Worm (Caenorhabditis elegans) whole organism, early embryonic: ENCODE data around the gene Y69A2AR.28.
A peak's percentile ranks its signal among the peaks of the same experiment; 100 is the strongest.

Source experiments
- B0310.2 ChIP-seq: sonication (generic microtip); optimal IDR thresholded peaks from 2 replicates; lab custom pipeline; 2016; ENCODE audit warnings: mild to moderate bottlenecking, missing genetic modification characterization, missing compliant biosample characterization
- F13C5.2 ChIP-seq: sonication (generic microtip); optimal IDR thresholded peaks from 2 replicates; lab custom pipeline; 2017; ENCODE audit warnings: mild to moderate bottlenecking, missing genetic modification characterization, inconsistent platforms, missing compliant biosample characterization
- aly-1 ChIP-seq: sonication (generic microtip); optimal IDR thresholded peaks from 2 replicates; lab custom pipeline; 2016; ENCODE audit warnings: missing genetic modification characterization, missing compliant biosample characterization
- ama-1 ChIP-seq: fragments of 150-350 bp; optimal IDR thresholded peaks from 2 replicates; lab custom pipeline; 2014
- ceh-13 ChIP-seq: fragments of 200-800 bp; sonication (Bioruptor generic); optimal IDR thresholded peaks from 2 replicates; lab custom pipeline; 2018; ENCODE audit warnings: mild to moderate bottlenecking, missing genetic modification characterization, missing compliant biosample characterization
- ceh-36 ChIP-seq: sonication (generic microtip); optimal IDR thresholded peaks from 2 replicates; lab custom pipeline; 2016; ENCODE audit warnings: missing genetic modification characterization, inconsistent platforms, missing compliant biosample characterization
- ets-7 ChIP-seq: sonication (generic microtip); optimal IDR thresholded peaks from 2 replicates; lab custom pipeline; 2016; ENCODE audit warnings: missing genotype, missing genetic modification characterization, missing compliant biosample characterization
- flt-1 ChIP-seq: fragments of 200-800 bp; sonication (Bioruptor generic); IDR thresholded peaks from 2 replicates; pipeline ENCODE4 v1.3.6; 2022; ENCODE audit warnings: missing genetic modification characterization, missing compliant biosample characterization
- hmbx-1 ChIP-seq: sonication (generic microtip); optimal IDR thresholded peaks from 2 replicates; lab custom pipeline; 2016; ENCODE audit warnings: mild to moderate bottlenecking, missing genetic modification characterization, missing compliant biosample characterization
- hmg-4 ChIP-seq: fragments of 200-800 bp; sonication (Bioruptor generic); optimal IDR thresholded peaks from 2 replicates; lab custom pipeline; 2018; ENCODE audit warnings: mild to moderate bottlenecking, missing genetic modification characterization, missing compliant biosample characterization
- hnd-1 ChIP-seq: sonication (generic microtip); optimal IDR thresholded peaks from 2 replicates; lab custom pipeline; 2016; ENCODE audit warnings: missing genetic modification characterization, missing compliant biosample characterization
- pes-1 ChIP-seq: fragments of 200-800 bp; sonication (Bioruptor generic); IDR thresholded peaks from 2 replicates; pipeline ENCODE4 v1.3.6; 2022; ENCODE audit warnings: missing genetic modification reagents, missing genetic modification characterization, missing compliant biosample characterization
- scrt-1 ChIP-seq: fragments of 200-800 bp; sonication (Bioruptor generic); IDR thresholded peaks from 2 replicates; pipeline ENCODE4 v1.3.6; 2022; ENCODE audit warnings: missing genetic modification characterization, missing compliant biosample characterization
- sea-1 ChIP-seq: fragments of 200-800 bp; sonication (Bioruptor generic); conservative IDR thresholded peaks from 2 replicates; pipeline ENCODE4 v1.3.6; 2022; ENCODE audit warnings: missing genetic modification characterization, missing compliant biosample characterization
- tbx-11 ChIP-seq: fragments of 200-800 bp; sonication (Bioruptor generic); IDR thresholded peaks from 2 replicates; pipeline ENCODE4 v1.3.6; 2022; ENCODE audit warnings: missing genetic modification characterization, missing compliant biosample characterization
- tbx-37 ChIP-seq: fragments of 200-800 bp; sonication (Bioruptor generic); conservative IDR thresholded peaks from 2 replicates; pipeline ENCODE4 v1.3.6; 2022; ENCODE audit warnings: missing genetic modification reagents, missing genetic modification characterization, missing compliant biosample characterization
- tra-4 ChIP-seq: sonication (generic microtip); optimal IDR thresholded peaks from 2 replicates; lab custom pipeline; 2017; ENCODE audit warnings: missing genetic modification characterization, missing compliant biosample characterization

The Y69A2AR.28 gene

ce11 chrIV:2613754-2614244 lies 938 bp upstream of the Y69A2AR.28 start, which contains the start of gene daao-1:
daao-1 (plus strand) TSS chrIV:2614194.
- TF ChIP-seq sea-1 = no peak
- no peak for TF ChIP-seq scrt-1 (GFP tag; lab: Robert Waterston, UW)
- no peak for TF ChIP-seq pes-1 (GFP tag; lab: Robert Waterston, UW)
- no peak for TF ChIP-seq hmbx-1 (tag; lab: Kevin White, UChicago)
- no peak for TF ChIP-seq hnd-1 (tag; lab: Kevin White, UChicago)
- no peak for TF ChIP-seq ceh-36 (tag; lab: Kevin White, UChicago)
- TF ChIP-seq aly-1 (tag; lab: Kevin White, UChicago) = no peak

DNA sequence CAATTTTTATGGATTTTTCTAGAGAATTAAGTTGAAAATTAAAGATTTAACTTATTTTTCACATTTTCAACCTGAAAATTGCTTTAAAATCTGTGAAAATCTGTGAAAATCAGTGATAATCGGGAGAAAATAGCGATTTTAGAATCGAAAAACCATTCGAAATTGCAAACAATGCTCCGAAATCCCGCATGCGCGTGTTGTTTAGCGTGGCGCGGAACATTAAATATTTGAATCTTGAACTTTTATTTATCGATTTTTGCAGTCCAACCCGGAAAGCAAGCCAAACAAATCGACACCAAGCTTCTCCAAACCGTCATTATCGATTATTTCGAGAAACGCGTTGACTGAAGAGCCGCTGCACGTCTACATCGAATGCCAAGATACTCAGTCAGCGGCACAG lies 1.9 kb downstream of the Y69A2AR.28 start:
- TF ChIP-seq flt-1 = no peak
- TF ChIP-seq tbx-37 = no peak
- TF ChIP-seq ama-1 (lab: Kevin White, UChicago) = no peak
- TF ChIP-seq F13C5.2 (tag; lab: Kevin White, UChicago) = no peak
- TF ChIP-seq ceh-13 (GFP tag; lab: Kevin White, UChicago) = no peak
- TF ChIP-seq ceh-36 (tag; lab: Kevin White, UChicago) = no peak
- no peak for TF ChIP-seq B0310.2 (tag; lab: Kevin White, UChicago)
- no peak for TF ChIP-seq sea-1
- no peak for TF ChIP-seq hmbx-1 (tag; lab: Kevin White, UChicago)
- no peak for TF ChIP-seq aly-1 (tag; lab: Kevin White, UChicago)
- no peak for TF ChIP-seq pes-1 (GFP tag; lab: Robert Waterston, UW)
- TF ChIP-seq hnd-1 (tag; lab: Kevin White, UChicago) = no peak
- TF ChIP-seq tra-4 (tag; lab: Kevin White, UChicago) = no peak

ce11 chrIV:2610409-2610808 lies 2.5 kb downstream of the Y69A2AR.28 start, which contains the start of gene Y69A2AR.32:
Y69A2AR.32 (plus strand) TSS chrIV:2610436.
- no peak for TF ChIP-seq sea-1
- TF ChIP-seq tbx-11 = no peak
- no peak for TF ChIP-seq ceh-36 (tag; lab: Kevin White, UChicago)
- no peak for TF ChIP-seq tra-4 (tag; lab: Kevin White, UChicago)

- no peak for TF ChIP-seq pes-1 (GFP tag; lab: Robert Waterston, UW)
- no peak for TF ChIP-seq ets-7 (tag; lab: Kevin White, UChicago)
- no peak for TF ChIP-seq sea-1
- TF ChIP-seq ama-1 (lab: Kevin White, UChicago) = no peak
- no peak for TF ChIP-seq flt-1
- TF ChIP-seq hnd-1 (tag; lab: Kevin White, UChicago) = no peak
- TF ChIP-seq ceh-36 (tag; lab: Kevin White, UChicago) = no peak
These were observed 5.3 kb downstream of the Y69A2AR.28 start, which contains the start of gene vamp-7 for ce11 chrIV:2607513-2608101. vamp-7 (plus strand) TSS chrIV:2608051.

DNA sequence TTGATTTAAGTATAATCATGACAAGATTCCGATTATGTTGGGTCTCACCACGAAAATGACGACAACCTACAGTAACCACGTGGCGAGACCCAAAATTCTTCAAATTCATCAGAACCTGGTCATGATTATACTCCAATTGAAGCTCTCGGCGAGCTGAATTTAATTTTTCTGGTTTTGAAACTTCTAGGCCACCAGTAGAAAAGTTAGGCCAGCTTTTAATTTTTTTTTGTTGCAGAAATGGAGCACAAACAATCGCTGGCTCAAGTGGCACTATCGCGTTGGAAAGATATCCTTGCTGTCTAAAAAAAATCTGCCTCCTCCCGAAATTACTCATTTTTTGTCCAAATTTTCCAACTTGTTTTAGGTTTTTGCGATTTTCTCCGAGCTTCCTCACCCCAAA lies 6.3 kb downstream of the Y69A2AR.28 start:
- TF ChIP-seq sea-1 (no peak), ceh-36 (tag; lab: Kevin White, UChicago) (no peak), ama-1 (lab: Kevin White, UChicago) (no peak), hmbx-1 (tag; lab: Kevin White, UChicago) (no peak), B0310.2 (tag; lab: Kevin White, UChicago) (no peak), hnd-1 (tag; lab: Kevin White, UChicago) (no peak), tbx-11 (no peak)

ce11 chrIV:2603556-2604021 lies 9.3 kb downstream of the Y69A2AR.28 start:
- TF ChIP-seq sea-1 (no peak), ets-7 (tag; lab: Kevin White, UChicago) (no peak), hmg-4 (GFP tag; lab: Kevin White, UChicago) (no peak), hnd-1 (tag; lab: Kevin White, UChicago) (no peak), F13C5.2 (tag; lab: Kevin White, UChicago) (no peak), B0310.2 (tag; lab: Kevin White, UChicago) (no peak), scrt-1 (GFP tag; lab: Robert Waterston, UW) (no peak), tra-4 (tag; lab: Kevin White, UChicago) (no peak), hmbx-1 (tag; lab: Kevin White, UChicago) (no peak), pes-1 (GFP tag; lab: Robert Waterston, UW) (no peak), flt-1 (no peak), tbx-37 (no peak; the same call in 1 of the 2 replicates), aly-1 (tag; lab: Kevin White, UChicago) (no peak)

- TF ChIP-seq sea-1 (0 out of 2 replicates have a peak, but pooled peaks have one; percentile 12), B0310.2 (tag; lab: Kevin White, UChicago) (no peak)
These were observed 10.0 kb downstream of the Y69A2AR.28 start for ce11 chrIV:2602862-2603189.

DNA sequence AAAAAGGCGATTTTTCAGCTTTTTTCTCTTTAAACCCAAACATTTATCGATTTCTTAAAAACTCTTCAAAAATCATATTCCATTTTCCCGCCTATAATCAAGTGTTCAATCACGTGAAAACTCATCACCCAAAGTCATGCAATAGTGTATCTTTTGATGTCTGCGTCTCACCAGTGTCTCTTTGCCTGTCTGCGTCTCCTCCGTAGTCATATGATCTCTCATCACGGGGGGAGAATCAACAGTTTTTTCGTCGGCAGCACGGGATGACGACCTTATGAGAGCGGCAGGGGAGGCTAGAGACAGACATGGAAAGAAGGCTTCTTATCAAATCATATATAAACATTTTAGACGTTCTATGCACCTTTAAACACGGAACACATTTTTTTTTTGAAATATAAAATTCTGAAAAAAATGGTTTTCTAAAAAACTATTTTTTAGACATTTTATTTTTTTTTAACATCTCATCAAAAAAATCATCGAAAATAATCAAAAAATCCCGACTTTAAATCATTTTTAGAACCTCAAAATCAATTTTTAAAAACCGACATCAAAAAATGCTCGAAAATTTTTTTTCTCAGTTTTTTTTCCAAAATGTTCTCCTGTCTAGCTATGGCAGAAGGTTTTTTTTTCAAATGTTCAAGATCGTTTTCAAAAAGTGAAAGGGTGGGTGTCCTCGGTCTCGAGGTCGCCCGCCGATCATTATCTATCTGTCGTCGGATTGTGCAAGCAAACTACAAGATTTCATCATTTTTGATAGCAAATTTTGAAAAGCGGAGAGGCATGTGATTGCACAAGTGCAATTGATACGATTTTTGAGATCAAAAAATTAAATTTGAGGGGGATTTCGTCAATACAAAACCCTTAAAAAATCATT lies 10.6 kb downstream of the Y69A2AR.28 start:
- no peak for TF ChIP-seq scrt-1 (GFP tag; lab: Robert Waterston, UW)
- TF ChIP-seq ama-1 (lab: Kevin White, UChicago) = no peak
- peak; percentile 29 for TF ChIP-seq B0310.2 (tag; lab: Kevin White, UChicago)
- no peak for TF ChIP-seq aly-1 (tag; lab: Kevin White, UChicago)
- TF ChIP-seq ceh-36 (tag; lab: Kevin White, UChicago) = no peak
- no peak for TF ChIP-seq sea-1
- no peak for TF ChIP-seq hmg-4 (GFP tag; lab: Kevin White, UChicago)
- peak; percentile 19 for TF ChIP-seq F13C5.2 (tag; lab: Kevin White, UChicago)
- no peak for TF ChIP-seq ceh-13 (GFP tag; lab: Kevin White, UChicago)
- TF ChIP-seq pes-1 (GFP tag; lab: Robert Waterston, UW) = no peak
- 0 out of 2 replicates have a peak, but pooled peaks have one; percentile 43 for TF ChIP-seq flt-1
- TF ChIP-seq ets-7 (tag; lab: Kevin White, UChicago) = no peak
- TF ChIP-seq tbx-11 = no peak
- TF ChIP-seq tra-4 (tag; lab: Kevin White, UChicago) = no peak
- no peak for TF ChIP-seq hmbx-1 (tag; lab: Kevin White, UChicago)
- no peak for TF ChIP-seq hnd-1 (tag; lab: Kevin White, UChicago)
- TF ChIP-seq tbx-37 = no peak
